Worm (Caenorhabditis elegans): Measurements from ENCODE around the gene nas-28.

ce11 chrIII:6154586-6154985 is 28.4 kb downstream of the nas-28 start:
- TF ChIP-seq ceh-82 (tag; optimal IDR thresholded peaks at IDR 0.05) (no peak), nhr-12 (tag; optimal IDR thresholded peaks at IDR 0.05) (no peak), nhr-237 (tag; optimal IDR thresholded peaks at IDR 0.05) (no peak), dmd-4 (tag; optimal IDR thresholded peaks at IDR 0.05) (no peak), aly-2 (tag; optimal IDR thresholded peaks at IDR 0.05) (no peak), snpc-4 (tag; optimal IDR thresholded peaks at IDR 0.05) (no peak), lin-39 (tag; optimal IDR thresholded peaks at IDR 0.05) (no peak), blmp-1 (tag; optimal IDR thresholded peaks at IDR 0.05; ENCODE audit: insufficient read depth) (no peak), ZK546.5 (tag; optimal IDR thresholded peaks at IDR 0.05) (no peak), nhr-77 (tag; optimal IDR thresholded peaks at IDR 0.05) (no peak)

Measured in whole organism, L2 larva.